Fruit fly (Drosophila melanogaster) whole organism, embryonic: Measurements from ENCODE around the gene CG34353.
A peak's percentile ranks its signal among the peaks of the same experiment; 100 is the strongest.

Experiments used
- Atf6 ChIP-seq: fragments of 200-800 bp; sonication (Bioruptor generic); IDR thresholded peaks from 2 replicates; pipeline ENCODE4 v1.3.6; 2022; ENCODE audit warnings: missing biosample characterization, missing genetic modification characterization
- B-H1 ChIP-seq: fragments of 200-800 bp; sonication (Bioruptor generic); IDR thresholded peaks from 3 replicates; pipeline ENCODE4 v1.3.6; 2022; ENCODE audit warnings: missing biosample characterization, missing genetic modification characterization
- CG11695 ChIP-seq: fragments of 200-800 bp; sonication (Bioruptor generic); IDR thresholded peaks from 3 replicates; pipeline ENCODE4 v1.3.6; 2022; ENCODE audit warnings: missing biosample characterization, missing genetic modification characterization
- CG12071 ChIP-seq: fragments of 200-800 bp; sonication (Bioruptor generic); optimal IDR thresholded peaks from 3 replicates; lab custom pipeline; 2018; ENCODE audit warnings: missing biosample characterization, mild to moderate bottlenecking, missing genetic modification characterization
- CG12104 ChIP-seq: fragments of 200-800 bp; sonication (Bioruptor generic); optimal IDR thresholded peaks from 3 replicates; lab custom pipeline; 2016; ENCODE audit warnings: missing biosample characterization, missing genetic modification characterization
- CG12659 ChIP-seq: fragments of 200-800 bp; sonication (Bioruptor generic); optimal IDR thresholded peaks from 3 replicates; lab custom pipeline; 2017; ENCODE audit warnings: mild to moderate bottlenecking, missing biosample characterization, missing genetic modification reagents, missing genetic modification characterization
- CG13296 ChIP-seq: fragments of 200-800 bp; sonication (Bioruptor generic); optimal IDR thresholded peaks from 3 replicates; lab custom pipeline; 2018; ENCODE audit warnings: missing biosample characterization, mild to moderate bottlenecking, missing genetic modification characterization
- CG15479 ChIP-seq: fragments of 200-800 bp; sonication (Bioruptor generic); optimal IDR thresholded peaks from 3 replicates; lab custom pipeline; 2019; ENCODE audit warnings: missing biosample characterization, mild to moderate bottlenecking, missing genetic modification characterization, moderate library complexity
- CG18619 ChIP-seq: fragments of 200-800 bp; sonication (Bioruptor generic); optimal IDR thresholded peaks from 3 replicates; lab custom pipeline; 2017; ENCODE audit warnings: missing biosample characterization, mild to moderate bottlenecking, missing genetic modification characterization
- CG31388 ChIP-seq: fragments of 200-800 bp; sonication (Bioruptor generic); optimal IDR thresholded peaks from 2 replicates; lab custom pipeline; 2016; ENCODE audit warnings: missing biosample characterization, missing genetic modification characterization
- CG32532 ChIP-seq: fragments of 200-800 bp; sonication (Bioruptor generic); IDR thresholded peaks from 2 replicates; pipeline ENCODE4 v1.3.6; 2022; ENCODE audit warnings: missing biosample characterization, missing genetic modification characterization
- CG4360 ChIP-seq: fragments of 200-800 bp; sonication (Bioruptor generic); IDR thresholded peaks from 2 replicates; pipeline ENCODE4 v1.3.6; 2022; ENCODE audit warnings: missing biosample characterization, missing genetic modification characterization
- CG4404 ChIP-seq: fragments of 200-800 bp; sonication (Bioruptor generic); IDR thresholded peaks from 2 replicates; pipeline ENCODE4 v1.3.6; 2022; ENCODE audit warnings: missing biosample characterization, missing genetic modification characterization
- CG6175 ChIP-seq: fragments of 200-800 bp; sonication (Bioruptor generic); IDR thresholded peaks from 3 replicates; pipeline ENCODE4 v1.3.6; 2022; ENCODE audit warnings: missing biosample characterization, missing genetic modification characterization
- CG6254 ChIP-seq: fragments of 200-800 bp; sonication (Bioruptor generic); optimal IDR thresholded peaks from 3 replicates; lab custom pipeline; 2017; ENCODE audit warnings: mild to moderate bottlenecking, missing biosample characterization, missing genetic modification reagents, missing genetic modification characterization
- CG7786 ChIP-seq: fragments of 200-800 bp; sonication (Bioruptor generic); optimal IDR thresholded peaks from 2 replicates; lab custom pipeline; 2016; ENCODE audit warnings: missing biosample characterization, missing genetic modification characterization
- CG8359 ChIP-seq: fragments of 200-800 bp; sonication (Bioruptor generic); optimal IDR thresholded peaks from 2 replicates; lab custom pipeline; 2017; ENCODE audit warnings: missing biosample characterization, mild to moderate bottlenecking, missing genetic modification characterization, borderline replicate concordance
- CG8765 ChIP-seq: fragments of 200-800 bp; sonication (Bioruptor generic); IDR thresholded peaks from 2 replicates; pipeline ENCODE4 v1.3.6; 2022; ENCODE audit warnings: missing biosample characterization, missing genetic modification characterization
- Elba2 ChIP-seq: fragments of 200-800 bp; sonication (Bioruptor generic); optimal IDR thresholded peaks from 3 replicates; lab custom pipeline; 2016; ENCODE audit warnings: missing biosample characterization, missing genetic modification characterization
- HmgD ChIP-seq: fragments of 200-800 bp; sonication (Bioruptor generic); optimal IDR thresholded peaks from 3 replicates; lab custom pipeline; 2016; ENCODE audit warnings: missing biosample characterization, missing genetic modification characterization
- Hmr ChIP-seq: fragments of 200-800 bp; sonication (Bioruptor generic); optimal IDR thresholded peaks from 3 replicates; lab custom pipeline; 2017; ENCODE audit warnings: mild to moderate bottlenecking, missing biosample characterization, missing genetic modification reagents, missing genetic modification characterization
- NC2α ChIP-seq: fragments of 200-800 bp; sonication (Bioruptor generic); optimal IDR thresholded peaks from 2 replicates; lab custom pipeline; 2016; ENCODE audit warnings: missing biosample characterization, missing genetic modification characterization
- Neu2 ChIP-seq: fragments of 200-800 bp; sonication (Bioruptor generic); optimal IDR thresholded peaks from 3 replicates; lab custom pipeline; 2016; ENCODE audit warnings: missing biosample characterization, missing genetic modification characterization, borderline replicate concordance
- Rx ChIP-seq: fragments of 200-800 bp; sonication (Bioruptor generic); IDR thresholded peaks from 2 replicates; pipeline ENCODE4 v1.3.6; 2022; ENCODE audit warnings: missing biosample characterization, missing genetic modification characterization
- Taf1 ChIP-seq: fragments of 200-800 bp; sonication (Bioruptor generic); IDR thresholded peaks from 2 replicates; pipeline ENCODE4 v1.3.6; 2022; ENCODE audit warnings: missing biosample characterization, missing genetic modification characterization
- cas ChIP-seq: fragments of 200-800 bp; sonication (Bioruptor generic); IDR thresholded peaks from 2 replicates; pipeline ENCODE4 v1.3.6; 2022; ENCODE audit warnings: missing biosample characterization, missing genetic modification characterization
- caup ChIP-seq: fragments of 200-800 bp; sonication (Bioruptor generic); optimal IDR thresholded peaks from 3 replicates; lab custom pipeline; 2017; ENCODE audit warnings: missing biosample characterization, mild to moderate bottlenecking, missing genetic modification characterization, moderate library complexity; ENCODE audit not compliant: severe bottlenecking
- dan ChIP-seq: fragments of 200-800 bp; sonication (Bioruptor generic); IDR thresholded peaks from 2 replicates; pipeline ENCODE4 v1.3.6; 2022; ENCODE audit warnings: missing biosample characterization, missing genetic modification characterization
- eyg ChIP-seq: fragments of 200-800 bp; sonication (Bioruptor generic); optimal IDR thresholded peaks from 3 replicates; lab custom pipeline; 2016; ENCODE audit warnings: missing biosample characterization, missing genetic modification characterization
- mam ChIP-seq: fragments of 200-800 bp; sonication (Bioruptor generic); optimal IDR thresholded peaks from 3 replicates; lab custom pipeline; 2016; ENCODE audit warnings: missing biosample characterization, missing genetic modification characterization
- mirr ChIP-seq: fragments of 200-800 bp; sonication (Bioruptor generic); optimal IDR thresholded peaks from 3 replicates; lab custom pipeline; 2018; ENCODE audit warnings: missing biosample characterization, mild to moderate bottlenecking, missing genetic modification characterization
- mld ChIP-seq: fragments of 200-800 bp; sonication (Bioruptor generic); IDR thresholded peaks from 3 replicates; pipeline ENCODE4 v1.3.6; 2022; ENCODE audit warnings: missing biosample characterization, missing genetic modification characterization; ENCODE audit not compliant: partially characterized antibody
- nau ChIP-seq: fragments of 200-800 bp; sonication (Bioruptor generic); optimal IDR thresholded peaks from 3 replicates; lab custom pipeline; 2017; ENCODE audit warnings: missing biosample characterization, mild to moderate bottlenecking, missing genetic modification characterization, missing genetic modification reagents
- nom ChIP-seq: fragments of 200-800 bp; sonication (Bioruptor generic); optimal IDR thresholded peaks from 2 replicates; lab custom pipeline; 2017; ENCODE audit warnings: missing biosample characterization, missing genetic modification characterization, mild to moderate bottlenecking, moderate library complexity, missing genetic modification reagents
- pfk ChIP-seq: fragments of 200-800 bp; sonication (Bioruptor generic); optimal IDR thresholded peaks from 2 replicates; lab custom pipeline; 2018; ENCODE audit warnings: missing biosample characterization, mild to moderate bottlenecking, missing genetic modification characterization, moderate library complexity
- run ChIP-seq: fragments of 200-800 bp; sonication (Bioruptor generic); optimal IDR thresholded peaks from 3 replicates; lab custom pipeline; 2018; ENCODE audit warnings: missing biosample characterization, mild to moderate bottlenecking, missing genetic modification characterization
- scrt ChIP-seq: fragments of 200-800 bp; sonication (Bioruptor generic); optimal IDR thresholded peaks from 2 replicates; lab custom pipeline; 2018; ENCODE audit warnings: missing biosample characterization, mild to moderate bottlenecking, missing genetic modification characterization, moderate library complexity
- tll ChIP-seq, 2 experiments: fragments of 200-800 bp in 1 of 2; fragments of >200 bp in 1 of 2; sonication (Bioruptor generic) in 1 of 2; optimal IDR thresholded peaks; 2 replicates each; lab custom pipeline; 2017 to 2019; ENCODE audit warnings: missing biosample characterization in 2 of 2, missing genetic modification characterization in 2 of 2, mild to moderate bottlenecking in 1 of 2, moderate library complexity in 1 of 2
- trh ChIP-seq: fragments of 200-800 bp; sonication (Bioruptor generic); optimal IDR thresholded peaks from 2 replicates; lab custom pipeline; 2016; ENCODE audit warnings: missing biosample characterization, missing genetic modification characterization
- ttk ChIP-seq: fragments of 200-800 bp; sonication (Bioruptor generic); IDR thresholded peaks from 2 replicates; pipeline ENCODE4 v2.1.2; 2022; ENCODE audit warnings: missing biosample characterization, missing genetic modification characterization
- tup ChIP-seq: fragments of 200-800 bp; sonication (Bioruptor generic); optimal IDR thresholded peaks from 2 replicates; lab custom pipeline; 2016; ENCODE audit warnings: missing biosample characterization, mild to moderate bottlenecking, missing genetic modification characterization, moderate library complexity
- twi ChIP-seq: fragments of 200-800 bp; optimal IDR thresholded peaks from 2 replicates; lab custom pipeline; 2019; ENCODE audit warnings: missing biosample characterization, mild to moderate bottlenecking, missing genetic modification characterization, moderate library complexity
- yki ChIP-seq: fragments of >200 bp; optimal IDR thresholded peaks from 3 replicates; lab custom pipeline; 2018
- zen ChIP-seq: fragments of 200-800 bp; sonication (Bioruptor generic); optimal IDR thresholded peaks from 3 replicates; lab custom pipeline; 2018; ENCODE audit warnings: missing biosample characterization, mild to moderate bottlenecking, missing genetic modification characterization, moderate library complexity

Gene CG34353

dm6 chr3R:27937752-27938694, 32.4 kb upstream of the CG34353 start, which contains the start of the genes NSD and BOD1 (continued):
- TF ChIP-seq CG18619 (GFP tag; lab: Kevin White, UChicago) (peak; percentile 37), Elba2 (no peak), Taf1 (GFP tag; lab: Robert Waterston, UW) (peak; percentile 49; the same call in 1 of the 2 replicates), trh (GFP tag; lab: Kevin White, UChicago) (no peak), eyg (no peak), yki (lab: Kevin White, UChicago) (no peak), nom (GFP tag; lab: Kevin White, UChicago) (no peak), CG7786 (GFP tag; lab: Kevin White, UChicago) (no peak), CG8765 (GFP tag; lab: Robert Waterston, UW) (peak; percentile 53; the same call in 1 of the 2 replicates), CG32532 (GFP tag; lab: Robert Waterston, UW) (peak; percentile 84), scrt (GFP tag; lab: Kevin White, UChicago) (no peak), ttk (peak; percentile 40; the same call in 1 of the 2 replicates), NC2α (GFP tag; lab: Kevin White, UChicago) (no peak), run (tag; lab: Kevin White, UChicago) (no peak), CG8359 (GFP tag; lab: Kevin White, UChicago) (no peak)

DNA sequence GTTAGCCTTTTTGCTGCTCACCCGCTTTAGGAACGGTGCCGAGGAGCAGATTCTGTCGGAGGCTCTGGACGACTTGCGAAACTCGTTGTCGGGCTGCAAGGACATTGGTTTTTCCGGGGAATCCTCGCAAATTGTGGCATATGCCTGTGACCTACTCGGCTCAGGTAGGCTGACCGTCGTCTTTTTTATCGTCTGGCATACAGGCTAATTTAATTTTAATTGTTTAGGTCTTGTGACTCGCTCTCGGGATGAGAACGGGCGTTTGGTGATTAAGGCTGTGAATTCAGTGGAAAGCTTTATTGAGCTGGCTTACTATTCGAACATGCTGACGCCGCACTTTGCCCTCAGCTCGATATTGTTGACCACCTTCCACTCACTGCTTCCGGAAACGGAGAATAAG, 25.8 kb upstream of the CG34353 start:
- TF ChIP-seq dan (GFP tag; lab: Robert Waterston, UW) (no peak), mam (GFP tag; lab: Kevin White, UChicago) (no peak), Neu2 (GFP tag; lab: Kevin White, UChicago) (peak; percentile 31), CG12104 (GFP tag; lab: Kevin White, UChicago) (no peak), CG18619 (GFP tag; lab: Kevin White, UChicago) (no peak), CG6175 (GFP tag; lab: Robert Waterston, UW) (no peak), CG4360 (GFP tag; lab: Robert Waterston, UW) (no peak), caup (GFP tag; lab: Kevin White, UChicago) (no peak), tll (GFP tag; optimal IDR thresholded peaks at IDR 0.05; lab: Kevin White, UChicago) (peak in 1 of 2 experiments; percentile 52), CG31388 (GFP tag; lab: Kevin White, UChicago) (no peak), B-H1 (GFP tag; lab: Robert Waterston, UW) (no peak), mirr (GFP tag; lab: Kevin White, UChicago) (no peak), nau (GFP tag; lab: Kevin White, UChicago) (no peak), Taf1 (GFP tag; lab: Robert Waterston, UW) (no peak), twi (tag; lab: Kevin White, UChicago) (peak; percentile 44), CG15479 (GFP tag; lab: Kevin White, UChicago) (no peak), Hmr (GFP tag; lab: Kevin White, UChicago) (no peak), cas (GFP tag; lab: Robert Waterston, UW) (no peak), Atf6 (no peak), CG6254 (no peak), CG13296 (GFP tag; lab: Kevin White, UChicago) (no peak), pfk (GFP tag; lab: Kevin White, UChicago) (no peak), CG12071 (GFP tag; lab: Kevin White, UChicago) (no peak), CG4404 (GFP tag; lab: Robert Waterston, UW) (no peak), zen (tag; lab: Kevin White, UChicago) (peak; percentile 98), HmgD (no peak), yki (lab: Kevin White, UChicago) (no peak), Rx (GFP tag; lab: Robert Waterston, UW) (no peak), mld (GFP tag; lab: Robert Waterston, UW) (no peak), CG11695 (GFP tag; lab: Robert Waterston, UW) (no peak), tup (GFP tag; lab: Kevin White, UChicago) (no peak), CG12659 (GFP tag; lab: Kevin White, UChicago) (no peak)
